Fruit fly (Drosophila melanogaster) whole organism, embryonic: ENCODE data around the gene mts.

Experiments
- CG10147 ChIP-seq: fragments of 200-800 bp; sonication (Bioruptor generic); optimal IDR thresholded peaks from 2 replicates; lab custom pipeline; 2019; ENCODE audit warnings: missing biosample characterization, mild to moderate bottlenecking, missing genetic modification characterization, moderate library complexity
- CG10654 ChIP-seq: fragments of 200-800 bp; sonication (Bioruptor generic); optimal IDR thresholded peaks from 2 replicates; lab custom pipeline; 2016; ENCODE audit warnings: missing biosample characterization, missing genetic modification characterization
- CG10959 ChIP-seq: fragments of 200-800 bp; sonication (Bioruptor generic); IDR thresholded peaks from 2 replicates; pipeline ENCODE4 v1.3.6; 2022; ENCODE audit warnings: missing biosample characterization, missing genetic modification characterization
- CG13287 ChIP-seq: fragments of 200-800 bp; sonication (Bioruptor generic); IDR thresholded peaks from 2 replicates; pipeline ENCODE4 v1.3.6; 2022; ENCODE audit warnings: missing biosample characterization, missing genetic modification characterization; ENCODE audit not compliant: partially characterized antibody
- CG15011 ChIP-seq: fragments of 200-800 bp; sonication (Bioruptor generic); optimal IDR thresholded peaks from 3 replicates; lab custom pipeline; 2018; ENCODE audit warnings: missing biosample characterization, mild to moderate bottlenecking, missing genetic modification characterization
- CG15073 ChIP-seq: fragments of 200-800 bp; sonication (Bioruptor generic); optimal IDR thresholded peaks from 2 replicates; lab custom pipeline; 2016; ENCODE audit warnings: missing biosample characterization, missing genetic modification characterization
- CG16815 ChIP-seq: fragments of 200-800 bp; sonication (Bioruptor generic); optimal IDR thresholded peaks from 3 replicates; lab custom pipeline; 2017; ENCODE audit warnings: missing biosample characterization, mild to moderate bottlenecking, missing genetic modification characterization
- CG16863 ChIP-seq: fragments of 200-800 bp; sonication (Bioruptor generic); optimal IDR thresholded peaks from 3 replicates; lab custom pipeline; 2016; ENCODE audit warnings: missing biosample characterization, missing genetic modification characterization
- CG17361 ChIP-seq: fragments of 200-800 bp; sonication (Bioruptor generic); IDR thresholded peaks from 3 replicates; pipeline ENCODE4 v1.3.6; 2022; ENCODE audit warnings: missing biosample characterization, missing genetic modification characterization
- CG1792 ChIP-seq: fragments of 200-800 bp; sonication (Bioruptor generic); optimal IDR thresholded peaks from 2 replicates; lab custom pipeline; 2016; ENCODE audit warnings: missing biosample characterization, missing genetic modification characterization
- CG18262 ChIP-seq: fragments of 200-800 bp; optimal IDR thresholded peaks from 3 replicates; lab custom pipeline; 2019; ENCODE audit warnings: missing biosample characterization, mild to moderate bottlenecking, missing genetic modification characterization, moderate library complexity
- CG18599 ChIP-seq: fragments of 200-800 bp; sonication (Bioruptor generic); optimal IDR thresholded peaks from 3 replicates; lab custom pipeline; 2017; ENCODE audit warnings: missing biosample characterization, missing genetic modification characterization, mild to moderate bottlenecking, moderate library complexity, missing genetic modification reagents
- CG2199 ChIP-seq: fragments of 200-800 bp; sonication (Bioruptor generic); IDR thresholded peaks from 3 replicates; pipeline ENCODE4 v1.3.6; 2022; ENCODE audit warnings: missing biosample characterization, missing genetic modification characterization
- CG32772 ChIP-seq: fragments of 200-800 bp; sonication (Bioruptor generic); IDR thresholded peaks from 2 replicates; pipeline ENCODE4 v1.3.6; 2022; ENCODE audit warnings: missing biosample characterization, missing genetic modification characterization
- CG34422 ChIP-seq: fragments of 200-800 bp; sonication (Bioruptor generic); IDR thresholded peaks from 3 replicates; pipeline ENCODE4 v1.3.6; 2022; ENCODE audit warnings: missing biosample characterization, missing genetic modification characterization
- CG7928 ChIP-seq: fragments of 200-800 bp; sonication (Bioruptor generic); optimal IDR thresholded peaks from 2 replicates; lab custom pipeline; 2017; ENCODE audit warnings: missing biosample characterization, mild to moderate bottlenecking, missing genetic modification characterization
- CG8359 ChIP-seq: fragments of 200-800 bp; sonication (Bioruptor generic); optimal IDR thresholded peaks from 2 replicates; lab custom pipeline; 2017; ENCODE audit warnings: missing biosample characterization, mild to moderate bottlenecking, missing genetic modification characterization, borderline replicate concordance
- CG9932 ChIP-seq: fragments of 200-800 bp; sonication (Bioruptor generic); IDR thresholded peaks from 2 replicates; pipeline ENCODE4 v1.3.6; 2022; ENCODE audit warnings: missing biosample characterization, missing genetic modification characterization
- CrebB ChIP-seq: fragments of 200-800 bp; sonication (Bioruptor generic); optimal IDR thresholded peaks from 3 replicates; lab custom pipeline; 2018; ENCODE audit warnings: missing biosample characterization, mild to moderate bottlenecking, missing genetic modification characterization
- D ChIP-seq, 2 experiments: fragments of 200-800 bp in 1 of 2; fragments of >200 bp in 1 of 2; sonication (Bioruptor generic) in 1 of 2; optimal IDR thresholded peaks; 2 replicates in 1 of 2; 3 replicates in 1 of 2; lab custom pipeline; 2017; ENCODE audit warnings: mild to moderate bottlenecking in 1 of 2, missing biosample characterization in 1 of 2, missing genetic modification characterization in 1 of 2, missing genetic modification reagents in 1 of 2
- Dbx ChIP-seq: fragments of 200-800 bp; sonication (Bioruptor generic); IDR thresholded peaks from 3 replicates; pipeline ENCODE4 v1.3.6; 2022; ENCODE audit warnings: missing biosample characterization, missing genetic modification characterization
- HLHmδ ChIP-seq: fragments of 200-800 bp; sonication (Bioruptor generic); optimal IDR thresholded peaks from 2 replicates; lab custom pipeline; 2018; ENCODE audit warnings: missing biosample characterization, mild to moderate bottlenecking, missing genetic modification characterization, moderate library complexity
- Med ChIP-seq: fragments of 200-800 bp; sonication (Bioruptor generic); peaks from one replicate; lab custom pipeline; 2016; ENCODE audit warnings: missing biosample characterization, missing genetic modification characterization, mild to moderate bottlenecking, inconsistent platforms, moderate library complexity
- Mrtf ChIP-seq: fragments of 200-800 bp; sonication (Bioruptor generic); IDR thresholded peaks from 3 replicates; pipeline ENCODE4 v1.3.6; 2022; ENCODE audit warnings: missing biosample characterization, missing genetic modification characterization
- Nf-YB ChIP-seq: fragments of 200-800 bp; sonication (Bioruptor generic); optimal IDR thresholded peaks from 3 replicates; lab custom pipeline; 2019; ENCODE audit warnings: missing biosample characterization, mild to moderate bottlenecking, missing genetic modification characterization, moderate library complexity
- Oaz ChIP-seq: fragments of 200-800 bp; sonication (Bioruptor generic); IDR thresholded peaks from 2 replicates; pipeline ENCODE4 v1.3.6; 2022; ENCODE audit warnings: missing biosample characterization, missing genetic modification characterization
- Oli ChIP-seq: fragments of 200-800 bp; sonication (Bioruptor generic); optimal IDR thresholded peaks from 2 replicates; lab custom pipeline; 2018; ENCODE audit warnings: missing biosample characterization, mild to moderate bottlenecking, missing genetic modification characterization, moderate library complexity
- Side ChIP-seq: fragments of 200-800 bp; sonication (Bioruptor generic); optimal IDR thresholded peaks from 2 replicates; lab custom pipeline; 2016; ENCODE audit warnings: missing biosample characterization, missing genetic modification characterization
- al ChIP-seq: fragments of 200-800 bp; sonication (Bioruptor generic); IDR thresholded peaks from 2 replicates; pipeline ENCODE4 v1.3.6; 2022; ENCODE audit warnings: missing biosample characterization, missing genetic modification characterization
- aop ChIP-seq: fragments of 200-800 bp; sonication (Bioruptor generic); IDR thresholded peaks from 2 replicates; pipeline ENCODE4 v1.3.6; 2022; ENCODE audit warnings: missing biosample characterization, missing genetic modification characterization
- ap ChIP-seq: fragments of 200-800 bp; sonication (Bioruptor generic); IDR thresholded peaks from 2 replicates; pipeline ENCODE4 v1.3.6; 2022; ENCODE audit warnings: missing biosample characterization, missing genetic modification characterization
- az2 ChIP-seq: fragments of 200-800 bp; sonication (Bioruptor generic); optimal IDR thresholded peaks from 3 replicates; lab custom pipeline; 2016; ENCODE audit warnings: missing biosample characterization, missing genetic modification characterization
- chif ChIP-seq, 2 experiments: fragments of 200-800 bp; sonication (Bioruptor generic); optimal IDR thresholded peaks; 3 replicates each; lab custom pipeline; 2016; ENCODE audit warnings: missing biosample characterization in 2 of 2, missing genetic modification characterization in 2 of 2
- dimm ChIP-seq: fragments of 200-800 bp; sonication (Bioruptor generic); IDR thresholded peaks from 2 replicates; pipeline ENCODE4 v1.3.6; 2022; ENCODE audit warnings: missing biosample characterization, missing genetic modification characterization
- ewg ChIP-seq: fragments of 200-800 bp; sonication (Bioruptor generic); optimal IDR thresholded peaks from 3 replicates; lab custom pipeline; 2017; ENCODE audit warnings: mild to moderate bottlenecking, missing biosample characterization, missing genetic modification reagents, missing genetic modification characterization
- gcm ChIP-seq: fragments of 200-800 bp; sonication (Bioruptor generic); optimal IDR thresholded peaks from 2 replicates; lab custom pipeline; 2019; ENCODE audit warnings: missing biosample characterization, mild to moderate bottlenecking, missing genetic modification characterization, moderate library complexity
- gfzf ChIP-seq: fragments of 200-800 bp; sonication (Bioruptor generic); optimal IDR thresholded peaks from 2 replicates; lab custom pipeline; 2016; ENCODE audit warnings: missing biosample characterization, mild to moderate bottlenecking, missing genetic modification characterization, moderate library complexity
- grn ChIP-seq: fragments of 200-800 bp; sonication (Bioruptor generic); optimal IDR thresholded peaks from 3 replicates; lab custom pipeline; 2017; ENCODE audit warnings: missing biosample characterization, missing genetic modification characterization
- gt ChIP-seq: fragments of 200-800 bp; sonication (Bioruptor generic); IDR thresholded peaks from 2 replicates; pipeline ENCODE4 v1.3.6; 2022; ENCODE audit warnings: missing biosample characterization, missing genetic modification characterization
- h ChIP-seq: fragments of >200 bp; optimal IDR thresholded peaks from 2 replicates; lab custom pipeline; 2017
- inv ChIP-seq: fragments of 200-800 bp; sonication (Bioruptor generic); IDR thresholded peaks from 2 replicates; pipeline ENCODE4 v1.3.6; 2022; ENCODE audit warnings: missing biosample characterization, missing genetic modification characterization; ENCODE audit not compliant: partially characterized antibody
- ken ChIP-seq: fragments of 200-800 bp; sonication (Bioruptor generic); IDR thresholded peaks from 3 replicates; pipeline ENCODE4 v1.3.6; 2022; ENCODE audit warnings: missing biosample characterization, missing genetic modification characterization
- mld ChIP-seq: fragments of 200-800 bp; sonication (Bioruptor generic); IDR thresholded peaks from 3 replicates; pipeline ENCODE4 v1.3.6; 2022; ENCODE audit warnings: missing biosample characterization, missing genetic modification characterization; ENCODE audit not compliant: partially characterized antibody
- pnt ChIP-seq: fragments of 200-800 bp; sonication (Bioruptor generic); optimal IDR thresholded peaks from 3 replicates; lab custom pipeline; 2016; ENCODE audit warnings: missing biosample characterization, missing genetic modification characterization
- schlank ChIP-seq: fragments of 200-800 bp; sonication (Bioruptor generic); optimal IDR thresholded peaks from 2 replicates; lab custom pipeline; 2018; ENCODE audit warnings: missing biosample characterization, mild to moderate bottlenecking, missing genetic modification characterization
- sens-2 ChIP-seq: fragments of 200-800 bp; sonication (Bioruptor generic); IDR thresholded peaks from 2 replicates; pipeline ENCODE4 v1.3.6; 2022; ENCODE audit warnings: missing biosample characterization, missing genetic modification characterization
- sim ChIP-seq: fragments of 200-800 bp; sonication (Bioruptor generic); IDR thresholded peaks from 2 replicates; pipeline ENCODE4 v1.3.6; 2022; ENCODE audit warnings: missing biosample characterization, missing genetic modification characterization
- tgo ChIP-seq: fragments of 200-800 bp; sonication (Bioruptor generic); IDR thresholded peaks from 3 replicates; pipeline ENCODE4 v1.3.6; 2022; ENCODE audit warnings: missing biosample characterization, missing genetic modification characterization
- twi ChIP-seq: fragments of 200-800 bp; optimal IDR thresholded peaks from 2 replicates; lab custom pipeline; 2019; ENCODE audit warnings: missing biosample characterization, mild to moderate bottlenecking, missing genetic modification characterization, moderate library complexity
- zen ChIP-seq: fragments of 200-800 bp; sonication (Bioruptor generic); optimal IDR thresholded peaks from 3 replicates; lab custom pipeline; 2018; ENCODE audit warnings: missing biosample characterization, mild to moderate bottlenecking, missing genetic modification characterization, moderate library complexity

Gene mts

dm6 chr2L:7811249-7812002, 16.0 kb upstream of the mts start, which contains the start of gene LanB1 (continued):
- TF ChIP-seq D (optimal IDR thresholded peaks at IDR 0.05; lab: Kevin White, UChicago) = no peak
- TF ChIP-seq D (GFP tag; optimal IDR thresholded peaks at IDR 0.05; lab: Kevin White, UChicago) = no peak
- no peak for TF ChIP-seq CG16815 (GFP tag; lab: Kevin White, UChicago)
- no peak for TF ChIP-seq CG17361 (GFP tag; lab: Robert Waterston, UW)
- TF ChIP-seq Mrtf (GFP tag; lab: Robert Waterston, UW) = no peak
- TF ChIP-seq ewg (GFP tag; lab: Kevin White, UChicago) = no peak
- TF ChIP-seq CG10654 (GFP tag; lab: Kevin White, UChicago) = no peak
- TF ChIP-seq HLHmδ (GFP tag; lab: Kevin White, UChicago) = peak; percentile 80
- no peak for TF ChIP-seq gfzf
- no peak for TF ChIP-seq CG8359 (GFP tag; lab: Kevin White, UChicago)
- no peak for TF ChIP-seq CG1792 (GFP tag; lab: Kevin White, UChicago)
- TF ChIP-seq CG15073 (GFP tag; lab: Kevin White, UChicago) = no peak
- peak; percentile 6 for TF ChIP-seq CG18599 (GFP tag; lab: Kevin White, UChicago)
- no peak for TF ChIP-seq CG15011
- TF ChIP-seq CG9932 (GFP tag; lab: Robert Waterston, UW) = no peak
- no peak for TF ChIP-seq dimm
- no peak for TF ChIP-seq h
- TF ChIP-seq sim (GFP tag; lab: Robert Waterston, UW) = no peak
- TF ChIP-seq Oli (tag; lab: Kevin White, UChicago) = no peak
- no peak for TF ChIP-seq al (GFP tag; lab: Robert Waterston, UW)
- no peak for TF ChIP-seq gcm (GFP tag; lab: Kevin White, UChicago)
- peak; percentile 27 for TF ChIP-seq CrebB (tag; lab: Kevin White, UChicago)
- no peak for TF ChIP-seq sens-2 (GFP tag; lab: Robert Waterston, UW)
- TF ChIP-seq Oaz = no peak
- no peak for TF ChIP-seq CG32772
- no peak for TF ChIP-seq CG18262 (tag; lab: Kevin White, UChicago)
- no peak for TF ChIP-seq gt
- no peak for TF ChIP-seq zen
- TF ChIP-seq CG10147 (GFP tag; lab: Kevin White, UChicago) = no peak
- TF ChIP-seq az2 (GFP tag; lab: Kevin White, UChicago) = no peak
- peak; percentile 44 for TF ChIP-seq CG13287 (GFP tag; lab: Robert Waterston, UW)
- no peak for TF ChIP-seq ap
- no peak for TF ChIP-seq chif (GFP tag; optimal IDR thresholded peaks at IDR 0.05; lab: Kevin White, UChicago)
- peak; percentile 31; the same call in 1 of the 2 replicates for TF ChIP-seq inv (GFP tag; lab: Robert Waterston, UW)
- no peak for TF ChIP-seq Nf-YB
- no peak for TF ChIP-seq schlank (tag; lab: Kevin White, UChicago)
- peak; percentile 52; the same call in 1 of the 3 replicates for TF ChIP-seq CG34422 (GFP tag; lab: Robert Waterston, UW)
- peak; percentile 31 for TF ChIP-seq Side (GFP tag; lab: Kevin White, UChicago)
- no peak for TF ChIP-seq pnt
- TF ChIP-seq aop = no peak
- no peak for TF ChIP-seq ken (GFP tag; lab: Robert Waterston, UW)
- TF ChIP-seq twi = peak; percentile 44
- no peak for TF ChIP-seq CG10959 (GFP tag; lab: Robert Waterston, UW)
- no peak for TF ChIP-seq grn (GFP tag; lab: Kevin White, UChicago)
- TF ChIP-seq Med = peak; percentile 75
- no peak; the same call in 2 of the 3 replicates for TF ChIP-seq mld (GFP tag; lab: Robert Waterston, UW)
- 0 out of 3 replicates have a peak, but pooled peaks have one; percentile 27 for TF ChIP-seq Dbx (GFP tag; lab: Robert Waterston, UW)
- no peak for TF ChIP-seq tgo (GFP tag; lab: Robert Waterston, UW)
- peak; percentile 45; the same call in 2 of the 3 replicates for TF ChIP-seq CG2199
- no peak for TF ChIP-seq CG7928 (GFP tag; lab: Kevin White, UChicago)
- TF ChIP-seq CG16863 = peak; percentile 99
